Worm (Caenorhabditis elegans) whole organism, young adult: ENCODE results near the gene mnk-1.
"Not testable (repeated sequence)": the region's sequence is repeated elsewhere in the genome, so short reads cannot be mapped to it uniquely, and the experiment has no call there.

Experiments
- C17E4.6 ChIP-seq: fragments of 200-800 bp; sonication (Bioruptor generic); IDR thresholded peaks from 2 replicates; pipeline ENCODE4 v1.3.6; 2022; ENCODE audit warnings: missing genetic modification reagents, missing genetic modification characterization, missing compliant biosample characterization
- mxl-1 ChIP-seq: sonication (generic microtip); optimal IDR thresholded peaks from 2 replicates; lab custom pipeline; 2016; ENCODE audit warnings: missing genetic modification characterization, missing compliant biosample characterization
- nfya-2 ChIP-seq: fragments of 200-800 bp; sonication (Bioruptor generic); IDR thresholded peaks from 2 replicates; pipeline ENCODE4 v1.3.6; 2022; ENCODE audit warnings: missing genetic modification reagents, missing genetic modification characterization, missing compliant biosample characterization

The mnk-1 gene

ce11 chrII:10493034-10493433 is 61.8 kb downstream of the mnk-1 start, which contains the start of gene ZK666.8:
TSS of gene ZK666.8 (minus strand) at chrII:10493134.
- TF ChIP-seq mxl-1 (tag; lab: Kevin White, UChicago); nfya-2 (GFP tag; lab: Robert Waterston, UW); C17E4.6 (GFP tag; lab: Robert Waterston, UW): not testable (repeated sequence)
